Fruit fly (Drosophila melanogaster) whole organism, prepupa: ENCODE measurements around the gene CG32313.

Experiments
- Blimp-1 ChIP-seq: fragments of 200-800 bp; sonication (Bioruptor generic); optimal IDR thresholded peaks from 3 replicates; lab custom pipeline; 2017; ENCODE audit warnings: missing biosample characterization, missing genetic modification characterization, mild to moderate bottlenecking, moderate library complexity, missing genetic modification reagents
- CG10669 ChIP-seq: fragments of 200-800 bp; sonication (Bioruptor generic); optimal IDR thresholded peaks from 3 replicates; lab custom pipeline; 2018; ENCODE audit warnings: missing biosample characterization, mild to moderate bottlenecking, missing genetic modification characterization, moderate library complexity
- CG11294 ChIP-seq: fragments of 200-800 bp; sonication (Bioruptor generic); IDR thresholded peaks from 2 replicates; pipeline ENCODE4 v1.3.6; 2022; ENCODE audit warnings: missing biosample characterization, missing genetic modification characterization
- CG11762 ChIP-seq: fragments of 200-800 bp; sonication (Bioruptor generic); optimal IDR thresholded peaks from 3 replicates; lab custom pipeline; 2016; ENCODE audit warnings: missing biosample characterization, missing genetic modification characterization; ENCODE audit not compliant: insufficient read depth
- CG11902 ChIP-seq: fragments of 200-800 bp; sonication (Bioruptor generic); optimal IDR thresholded peaks from 3 replicates; lab custom pipeline; 2016; ENCODE audit warnings: missing biosample characterization, missing genetic modification characterization
- CG15336 ChIP-seq: fragments of 200-800 bp; sonication (Bioruptor generic); IDR thresholded peaks from 2 replicates; pipeline ENCODE4 v1.3.6; 2022; ENCODE audit warnings: missing biosample characterization, missing genetic modification characterization
- CG1621 ChIP-seq: fragments of 200-800 bp; sonication (Bioruptor generic); optimal IDR thresholded peaks from 3 replicates; lab custom pipeline; 2018; ENCODE audit warnings: missing biosample characterization, mild to moderate bottlenecking, missing genetic modification characterization
- CG31627 ChIP-seq: fragments of 200-800 bp; sonication (Bioruptor generic); optimal IDR thresholded peaks from 3 replicates; lab custom pipeline; 2016; ENCODE audit warnings: missing biosample characterization, missing genetic modification characterization
- CG34406 ChIP-seq: fragments of 200-800 bp; sonication (Bioruptor generic); optimal IDR thresholded peaks from 3 replicates; lab custom pipeline; 2016; ENCODE audit warnings: missing biosample characterization, missing genetic modification characterization
- CG3919 ChIP-seq: fragments of 200-800 bp; sonication (Bioruptor generic); optimal IDR thresholded peaks from 3 replicates; lab custom pipeline; 2016; ENCODE audit warnings: missing biosample characterization, missing genetic modification characterization
- CG4318 ChIP-seq: fragments of 200-800 bp; sonication (Bioruptor generic); optimal IDR thresholded peaks from 3 replicates; lab custom pipeline; 2017; ENCODE audit warnings: missing biosample characterization, mild to moderate bottlenecking, missing genetic modification characterization
- CG6163 ChIP-seq: fragments of 200-800 bp; sonication (Bioruptor generic); IDR thresholded peaks from 3 replicates; pipeline ENCODE4 v1.3.6; 2022; ENCODE audit warnings: missing biosample characterization, missing genetic modification characterization
- CG6792 ChIP-seq: fragments of 200-800 bp; sonication (Bioruptor generic); optimal IDR thresholded peaks from 3 replicates; lab custom pipeline; 2016; ENCODE audit warnings: missing biosample characterization, missing genetic modification characterization
- CG6854 ChIP-seq: fragments of 200-800 bp; sonication (Bioruptor generic); optimal IDR thresholded peaks from 2 replicates; lab custom pipeline; 2017; ENCODE audit warnings: missing biosample characterization, mild to moderate bottlenecking, missing genetic modification characterization
- CG7368 ChIP-seq: fragments of 200-800 bp; sonication (Bioruptor generic); optimal IDR thresholded peaks from 3 replicates; lab custom pipeline; 2016; ENCODE audit warnings: missing biosample characterization, missing genetic modification characterization
- CG8119 ChIP-seq: fragments of 200-800 bp; sonication (Bioruptor generic); IDR thresholded peaks from 3 replicates; pipeline ENCODE4 v1.3.6; 2022; ENCODE audit warnings: missing biosample characterization, missing genetic modification characterization
- CG8319 ChIP-seq: fragments of 200-800 bp; sonication (Bioruptor generic); optimal IDR thresholded peaks from 3 replicates; lab custom pipeline; 2016; ENCODE audit warnings: missing biosample characterization, missing genetic modification characterization
- CG8632 ChIP-seq: fragments of 200-800 bp; sonication (Bioruptor generic); optimal IDR thresholded peaks from 3 replicates; lab custom pipeline; 2016; ENCODE audit warnings: missing biosample characterization, missing genetic modification characterization
- CG9139 ChIP-seq: fragments of 200-800 bp; sonication (Bioruptor generic); optimal IDR thresholded peaks from 3 replicates; lab custom pipeline; 2017; ENCODE audit warnings: missing biosample characterization, mild to moderate bottlenecking, missing genetic modification characterization
- Eip75B ChIP-seq: fragments of 200-800 bp; sonication (Bioruptor generic); optimal IDR thresholded peaks from 3 replicates; lab custom pipeline; 2016; ENCODE audit warnings: missing biosample characterization, missing genetic modification characterization
- Eip93F ChIP-seq: fragments of 200-800 bp; sonication (Bioruptor generic); optimal IDR thresholded peaks from 2 replicates; lab custom pipeline; 2016; ENCODE audit warnings: missing biosample characterization, mild to moderate bottlenecking, missing genetic modification characterization
- Ets96B ChIP-seq: fragments of 200-800 bp; optimal IDR thresholded peaks from 2 replicates; lab custom pipeline; 2019; ENCODE audit warnings: missing biosample characterization, mild to moderate bottlenecking, missing genetic modification characterization, moderate library complexity
- Gug ChIP-seq: fragments of 200-800 bp; sonication (Bioruptor generic); IDR thresholded peaks from 2 replicates; pipeline ENCODE4 v1.3.6; 2022; ENCODE audit warnings: missing biosample characterization, missing genetic modification characterization
- Hr38 ChIP-seq: sonication (Bioruptor generic); optimal IDR thresholded peaks from 2 replicates; lab custom pipeline; 2016; ENCODE audit warnings: missing biosample characterization, missing genetic modification characterization
- Hr4 ChIP-seq: fragments of 200-800 bp; sonication (Bioruptor generic); optimal IDR thresholded peaks from 3 replicates; lab custom pipeline; 2016; ENCODE audit warnings: missing biosample characterization, missing genetic modification characterization
- Lpt ChIP-seq: fragments of 200-800 bp; sonication (Bioruptor generic); optimal IDR thresholded peaks from 3 replicates; lab custom pipeline; 2016; ENCODE audit warnings: missing biosample characterization, missing genetic modification characterization
- Met ChIP-seq: fragments of 200-800 bp; sonication (Bioruptor generic); optimal IDR thresholded peaks from 3 replicates; lab custom pipeline; 2016; ENCODE audit warnings: missing biosample characterization, missing genetic modification characterization
- OdsH ChIP-seq: fragments of 200-800 bp; sonication (Bioruptor generic); optimal IDR thresholded peaks from 3 replicates; lab custom pipeline; 2016; ENCODE audit warnings: missing biosample characterization, missing genetic modification characterization
- Sox102F ChIP-seq: fragments of 200-800 bp; sonication (Bioruptor generic); optimal IDR thresholded peaks from 2 replicates; lab custom pipeline; 2016; ENCODE audit warnings: missing biosample characterization, mild to moderate bottlenecking, missing genetic modification characterization
- Sox14 ChIP-seq: fragments of 200-800 bp; sonication (Bioruptor generic); optimal IDR thresholded peaks from 3 replicates; lab custom pipeline; 2016; ENCODE audit warnings: missing biosample characterization, missing genetic modification characterization
- Sox15 ChIP-seq: fragments of 200-800 bp; sonication (Bioruptor generic); optimal IDR thresholded peaks from 3 replicates; lab custom pipeline; 2016; ENCODE audit warnings: missing biosample characterization, missing genetic modification characterization
- achi ChIP-seq: fragments of 200-800 bp; sonication (Bioruptor generic); optimal IDR thresholded peaks from 3 replicates; lab custom pipeline; 2016; ENCODE audit warnings: missing biosample characterization, missing genetic modification characterization
- cyc ChIP-seq: fragments of 200-800 bp; sonication (Bioruptor generic); optimal IDR thresholded peaks from 3 replicates; lab custom pipeline; 2016; ENCODE audit warnings: missing biosample characterization, missing genetic modification characterization
- dac ChIP-seq: fragments of 200-800 bp; sonication (Bioruptor generic); optimal IDR thresholded peaks from 2 replicates; lab custom pipeline; 2017; ENCODE audit warnings: missing biosample characterization, mild to moderate bottlenecking, missing genetic modification characterization
- esn ChIP-seq: fragments of 200-800 bp; sonication (Bioruptor generic); optimal IDR thresholded peaks from 2 replicates; lab custom pipeline; 2016; ENCODE audit warnings: missing biosample characterization, mild to moderate bottlenecking, missing genetic modification characterization, moderate library complexity
- fd59A ChIP-seq: fragments of 200-800 bp; sonication (Bioruptor generic); optimal IDR thresholded peaks from 2 replicates; lab custom pipeline; 2017; ENCODE audit warnings: missing biosample characterization, mild to moderate bottlenecking, missing genetic modification characterization, missing genetic modification reagents
- fd85E ChIP-seq: fragments of 200-800 bp; sonication (Bioruptor generic); optimal IDR thresholded peaks from 3 replicates; lab custom pipeline; 2016; ENCODE audit warnings: missing biosample characterization, missing genetic modification characterization
- fkh ChIP-seq: fragments of 200-800 bp; sonication (Bioruptor generic); optimal IDR thresholded peaks from 3 replicates; lab custom pipeline; 2017; ENCODE audit warnings: missing biosample characterization, mild to moderate bottlenecking, missing genetic modification characterization, moderate library complexity
- net ChIP-seq: fragments of 200-800 bp; sonication (Bioruptor generic); optimal IDR thresholded peaks from 3 replicates; lab custom pipeline; 2016; ENCODE audit warnings: missing biosample characterization, missing genetic modification characterization
- salr ChIP-seq, 2 experiments: fragments of 200-800 bp; sonication (Bioruptor generic); optimal IDR thresholded peaks; 3 replicates each; lab custom pipeline; 2016 to 2018; ENCODE audit warnings: missing biosample characterization in 2 of 2, missing genetic modification characterization in 2 of 2, mild to moderate bottlenecking in 1 of 2
- spab ChIP-seq: fragments of 200-800 bp; sonication (Bioruptor generic); optimal IDR thresholded peaks from 2 replicates; lab custom pipeline; 2017; ENCODE audit warnings: missing biosample characterization, mild to moderate bottlenecking, missing genetic modification characterization, missing genetic modification reagents
- ss ChIP-seq, 2 experiments: fragments of 200-800 bp; sonication (Bioruptor generic); optimal IDR thresholded peaks; 2 replicates in 1 of 2; 3 replicates in 1 of 2; lab custom pipeline; 2017 to 2018; ENCODE audit warnings: mild to moderate bottlenecking in 2 of 2, missing biosample characterization in 2 of 2, missing genetic modification characterization in 2 of 2, moderate library complexity in 1 of 2
- svp ChIP-seq: fragments of 200-800 bp; sonication (Bioruptor generic); peaks from one replicate; lab custom pipeline; 2016; ENCODE audit warnings: missing biosample characterization, missing genetic modification characterization
- topi ChIP-seq: fragments of 200-800 bp; sonication (Bioruptor generic); optimal IDR thresholded peaks from 3 replicates; lab custom pipeline; 2016; ENCODE audit warnings: missing biosample characterization, missing genetic modification characterization

Gene CG32313

DNA sequence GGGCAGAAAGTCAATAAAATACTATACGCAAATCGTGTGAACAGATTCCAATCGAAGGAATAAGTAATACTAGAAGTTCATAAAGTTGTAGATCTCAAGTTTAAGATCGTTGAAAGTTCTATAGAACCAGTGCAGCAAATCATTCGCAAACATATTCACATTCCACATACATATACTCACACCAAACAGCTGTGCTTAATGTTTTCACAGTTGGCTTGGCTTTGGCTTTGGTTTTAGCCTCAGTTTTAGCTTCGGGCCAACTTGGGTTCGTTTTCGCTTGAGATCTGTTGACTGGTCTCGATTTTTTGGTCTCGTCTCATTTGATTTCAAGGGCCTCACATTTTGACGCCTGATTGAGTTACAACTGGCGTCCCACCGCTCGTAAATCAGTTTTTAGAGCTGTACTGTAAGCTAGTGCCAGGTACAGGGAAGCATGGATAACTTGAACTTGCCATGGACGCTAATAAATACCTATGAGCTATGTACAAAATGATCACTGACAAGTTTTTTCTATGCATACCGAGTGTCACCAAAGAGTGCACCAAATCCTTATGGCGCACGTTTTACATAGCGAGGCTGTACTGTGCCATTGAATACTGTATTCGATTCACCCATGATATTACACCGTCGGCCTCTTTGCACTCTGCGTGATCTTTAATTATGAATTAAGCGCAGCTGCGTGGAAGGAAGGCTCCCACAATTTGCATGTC, 41.8 kb upstream of the CG32313 start (continued):
- TF ChIP-seq CG31627 (GFP tag; lab: Kevin White, UChicago) (peak; percentile 91), CG3919 (GFP tag; lab: Kevin White, UChicago) (peak; percentile 88), Eip93F (no peak), svp (GFP tag; lab: Kevin White, UChicago) (peak; percentile 96), CG8319 (peak; percentile 82), net (GFP tag; lab: Kevin White, UChicago) (peak; percentile 79), salr (GFP tag; optimal IDR thresholded peaks at IDR 0.05; lab: Kevin White, UChicago) (peak; percentile 41 to 84), Lpt (GFP tag; lab: Kevin White, UChicago) (peak; percentile 22), topi (peak; percentile 81), CG7368 (GFP tag; lab: Kevin White, UChicago) (peak; percentile 85), fd85E (GFP tag; lab: Kevin White, UChicago) (no peak), Gug (GFP tag; lab: Robert Waterston, UW) (peak; percentile 40; the same call in 1 of the 2 replicates), fd59A (GFP tag; lab: Kevin White, UChicago) (peak; percentile 81), Eip75B (peak; percentile 86), Sox102F (GFP tag; lab: Kevin White, UChicago) (peak; percentile 82), Ets96B (tag; lab: Kevin White, UChicago) (peak; percentile 82), CG15336 (GFP tag; lab: Robert Waterston, UW) (peak; percentile 66), CG1621 (tag; lab: Kevin White, UChicago) (peak; percentile 88), spab (GFP tag; lab: Kevin White, UChicago) (peak; percentile 79), Sox15 (peak; percentile 90), fkh (no peak), esn (GFP tag; lab: Kevin White, UChicago) (peak; percentile 84), cyc (GFP tag; lab: Kevin White, UChicago) (peak; percentile 86), Blimp-1 (no peak), CG34406 (GFP tag; lab: Kevin White, UChicago) (peak; percentile 84), CG10669 (peak; percentile 85), CG9139 (GFP tag; lab: Kevin White, UChicago) (peak; percentile 79), CG11902 (peak; percentile 89), CG8632 (GFP tag; lab: Kevin White, UChicago) (peak; percentile 85)

DNA sequence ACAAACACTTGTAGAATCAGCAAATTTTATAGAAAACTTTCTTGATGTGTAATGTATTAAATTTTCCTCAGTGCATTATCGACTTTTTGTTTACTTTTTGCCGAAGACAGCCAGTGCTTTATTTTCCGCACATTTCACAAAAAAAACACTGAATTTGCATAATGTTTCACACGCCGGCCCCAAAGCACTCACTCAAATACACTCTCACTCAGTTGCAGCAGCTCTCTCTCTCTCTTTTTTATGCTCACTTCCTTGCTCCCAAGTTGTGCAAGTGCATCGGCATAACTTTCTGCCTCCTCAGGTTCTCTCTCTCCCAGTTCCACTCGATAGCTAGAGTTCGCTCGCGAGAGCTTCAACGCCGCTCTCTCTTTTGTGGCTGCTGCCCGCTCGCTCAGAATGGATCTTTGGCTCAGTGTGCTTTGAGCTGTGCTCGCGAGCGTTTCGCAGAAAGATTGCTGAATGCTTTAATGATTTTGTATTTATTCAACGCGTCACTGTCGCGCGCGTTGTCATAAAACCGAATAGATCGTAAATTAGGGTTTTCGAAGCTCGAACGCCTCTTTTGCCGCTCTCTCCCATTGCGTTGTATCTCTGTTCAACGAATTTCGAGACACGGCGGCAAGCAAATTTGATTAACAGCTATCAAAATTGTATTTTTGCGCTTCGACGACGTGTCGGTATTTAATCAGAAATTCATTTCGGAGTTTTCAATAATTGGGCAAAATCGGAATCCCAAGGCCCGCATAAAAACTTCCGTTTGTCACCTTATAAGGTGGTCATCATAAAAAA, 40.9 kb upstream of the CG32313 start:
- TF ChIP-seq CG34406 (GFP tag; lab: Kevin White, UChicago) (no peak), CG9139 (GFP tag; lab: Kevin White, UChicago) (peak; percentile 66), net (GFP tag; lab: Kevin White, UChicago) (peak; percentile 5), CG11294 (GFP tag; lab: Robert Waterston, UW) (no peak; the same call in 1 of the 2 replicates), CG15336 (GFP tag; lab: Robert Waterston, UW) (peak; percentile 70), Sox14 (no peak), CG8119 (GFP tag; lab: Robert Waterston, UW) (peak; percentile 80), CG3919 (GFP tag; lab: Kevin White, UChicago) (peak; percentile 41), Sox15 (no peak), achi (GFP tag; lab: Kevin White, UChicago) (no peak), Lpt (GFP tag; lab: Kevin White, UChicago) (no peak), salr (GFP tag; optimal IDR thresholded peaks at IDR 0.05; lab: Kevin White, UChicago) (no peak), Eip75B (peak; percentile 16), CG6792 (GFP tag; lab: Kevin White, UChicago) (no peak), esn (GFP tag; lab: Kevin White, UChicago) (peak; percentile 8), spab (GFP tag; lab: Kevin White, UChicago) (peak; percentile 47), fd85E (GFP tag; lab: Kevin White, UChicago) (peak; percentile 65), Met (GFP tag; lab: Kevin White, UChicago) (peak; percentile 9), topi (peak; percentile 16), Hr38 (GFP tag; lab: Kevin White, UChicago) (no peak), CG4318 (GFP tag; lab: Kevin White, UChicago) (no peak), Ets96B (tag; lab: Kevin White, UChicago) (peak; percentile 38), dac (peak; percentile 4), Hr4 (no peak), CG11902 (no peak), CG6163 (GFP tag; lab: Robert Waterston, UW) (peak; percentile 87), CG7368 (GFP tag; lab: Kevin White, UChicago) (peak; percentile 11), CG1621 (tag; lab: Kevin White, UChicago) (no peak), CG11762 (GFP tag; lab: Kevin White, UChicago) (peak; percentile 48), CG8319 (no peak), CG6854 (GFP tag; lab: Kevin White, UChicago) (peak; percentile 81), OdsH (GFP tag; lab: Kevin White, UChicago) (no peak), svp (GFP tag; lab: Kevin White, UChicago) (peak; percentile 88), ss (GFP tag; optimal IDR thresholded peaks at IDR 0.05; lab: Kevin White, UChicago) (peak; percentile 67 to 77), CG10669 (peak; percentile 54)
